Worm (Caenorhabditis elegans) whole organism, midembryonic: ENCODE data around the gene spp-7.

Experiments used
- T22C8.4 ChIP-seq: fragments of 200-800 bp; sonication (Bioruptor generic); IDR thresholded peaks from 2 replicates; pipeline ENCODE4 v1.3.6; 2022; ENCODE audit warnings: missing genetic modification characterization, missing compliant biosample characterization
- cog-1 ChIP-seq: sonication (generic microtip); optimal IDR thresholded peaks from 2 replicates; lab custom pipeline; 2016; ENCODE audit warnings: missing genetic modification characterization, missing compliant biosample characterization
- flt-1 ChIP-seq: fragments of 200-800 bp; sonication (Bioruptor generic); IDR thresholded peaks from 2 replicates; pipeline ENCODE4 v1.3.6; 2022; ENCODE audit warnings: missing genetic modification characterization, missing compliant biosample characterization
- klf-2 ChIP-seq: fragments of 200-800 bp; sonication (Bioruptor generic); conservative IDR thresholded peaks from 2 replicates; pipeline ENCODE4 v1.3.6; 2022; ENCODE audit warnings: missing genetic modification reagents, missing genetic modification characterization, missing compliant biosample characterization
- med-1 ChIP-seq: sonication (generic microtip); optimal IDR thresholded peaks from 2 replicates; lab custom pipeline; 2017; ENCODE audit warnings: missing genetic modification characterization, mild to moderate bottlenecking, missing compliant biosample characterization, antibody characterized with exemption, missing genetic modification reagents; ENCODE audit not compliant: insufficient read depth
- ref-1 ChIP-seq: fragments of 200-800 bp; sonication (Bioruptor generic); conservative IDR thresholded peaks from 2 replicates; pipeline ENCODE4 v1.3.6; 2022; ENCODE audit warnings: missing genetic modification reagents, missing genetic modification characterization, missing compliant biosample characterization
- tab-1 ChIP-seq: fragments of 200-800 bp; sonication (Bioruptor generic); IDR thresholded peaks from 2 replicates; pipeline ENCODE4 v1.3.6; 2022; ENCODE audit warnings: missing genetic modification characterization, missing compliant biosample characterization
- ztf-23 ChIP-seq: fragments of 200-800 bp; sonication (Bioruptor generic); IDR thresholded peaks from 2 replicates; pipeline ENCODE4 v1.3.6; 2022; ENCODE audit warnings: missing genetic modification reagents, missing genetic modification characterization, missing compliant biosample characterization
- ztf-29 ChIP-seq: fragments of 200-800 bp; sonication (Bioruptor generic); IDR thresholded peaks from 2 replicates; pipeline ENCODE4 v1.3.6; 2022; ENCODE audit warnings: missing genetic modification reagents, missing genetic modification characterization, missing compliant biosample characterization

spp-7 gene

DNA sequence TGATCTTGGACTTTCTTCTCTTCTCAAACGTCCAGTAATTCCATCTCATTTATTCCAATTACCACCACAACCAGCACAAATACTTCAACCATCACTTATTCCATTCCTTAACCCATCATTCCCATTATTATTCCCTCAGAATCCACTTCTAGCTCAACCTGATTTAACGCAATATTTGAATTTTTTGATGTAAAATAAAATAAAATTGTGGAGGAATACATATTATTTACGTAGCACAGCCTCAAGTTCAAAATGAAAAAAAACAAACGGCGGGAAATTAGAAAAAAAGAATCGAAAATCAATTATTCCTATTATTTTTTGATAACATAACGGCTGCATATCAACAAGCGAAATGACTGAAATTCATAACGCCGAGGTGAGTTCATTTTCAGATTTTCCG, 10.3 kb downstream of the spp-7 start, which contains the start of gene ZK616.61:
TSS of gene ZK616.61 (plus strand) at position 301 of the 400 bp plus-strand sequence.
- TF ChIP-seq T22C8.4 (GFP tag; lab: Robert Waterston, UW) (no peak), cog-1 (tag; lab: Kevin White, UChicago) (no peak), ztf-23 (GFP tag; lab: Robert Waterston, UW) (no peak), klf-2 (GFP tag; lab: Robert Waterston, UW) (no peak), ref-1 (no peak), flt-1 (GFP tag; lab: Robert Waterston, UW) (no peak), ztf-29 (GFP tag; lab: Robert Waterston, UW) (no peak), tab-1 (GFP tag; lab: Robert Waterston, UW) (no peak), med-1 (GFP tag; lab: Kevin White, UChicago) (no peak)

ce11 chrIV:5400609-5401008, 15.0 kb downstream of the spp-7 start, which contains the start of gene ZK616.1:
TSS of gene ZK616.1 (plus strand) at chrIV:5400909.
- TF ChIP-seq flt-1 (GFP tag; lab: Robert Waterston, UW) (no peak), med-1 (GFP tag; lab: Kevin White, UChicago) (no peak), T22C8.4 (GFP tag; lab: Robert Waterston, UW) (no peak), cog-1 (tag; lab: Kevin White, UChicago) (no peak), klf-2 (GFP tag; lab: Robert Waterston, UW) (no peak), ztf-29 (GFP tag; lab: Robert Waterston, UW) (no peak), tab-1 (GFP tag; lab: Robert Waterston, UW) (no peak), ref-1 (no peak), ztf-23 (GFP tag; lab: Robert Waterston, UW) (no peak)

ce11 chrIV:5397539-5397938, 18.1 kb downstream of the spp-7 start, which contains the start of gene ZK616.2:
TSS of gene ZK616.2 (plus strand) at chrIV:5397839.
- TF ChIP-seq flt-1 (GFP tag; lab: Robert Waterston, UW) (no peak), ref-1 (no peak), klf-2 (GFP tag; lab: Robert Waterston, UW) (no peak), ztf-23 (GFP tag; lab: Robert Waterston, UW) (no peak), cog-1 (tag; lab: Kevin White, UChicago) (no peak), tab-1 (GFP tag; lab: Robert Waterston, UW) (no peak), ztf-29 (GFP tag; lab: Robert Waterston, UW) (no peak), med-1 (GFP tag; lab: Kevin White, UChicago) (no peak), T22C8.4 (GFP tag; lab: Robert Waterston, UW) (no peak)

- TF ChIP-seq ztf-29 (GFP tag; lab: Robert Waterston, UW) (no peak), ref-1 (no peak), med-1 (GFP tag; lab: Kevin White, UChicago) (no peak), klf-2 (GFP tag; lab: Robert Waterston, UW) (no peak), T22C8.4 (GFP tag; lab: Robert Waterston, UW) (no peak), tab-1 (GFP tag; lab: Robert Waterston, UW) (no peak), cog-1 (tag; lab: Kevin White, UChicago) (no peak), flt-1 (GFP tag; lab: Robert Waterston, UW) (no peak), ztf-23 (GFP tag; lab: Robert Waterston, UW) (no peak)
These were observed 18.8 kb downstream of the spp-7 start, which contains the start of gene ZK616.3 for ce11 chrIV:5396769-5397168. TSS of gene ZK616.3 (plus strand) at chrIV:5397069.

ce11 chrIV:5394687-5395086, 20.9 kb downstream of the spp-7 start, which contains the start of the genes perm-3 and swsn-6:
TSS of gene perm-3 (minus strand) at chrIV:5394804.
TSS of gene swsn-6 (plus strand) at chrIV:5395033.
- TF ChIP-seq ref-1 (no peak), flt-1 (GFP tag; lab: Robert Waterston, UW) (peak; percentile 66; the same call in 1 of the 2 replicates), T22C8.4 (GFP tag; lab: Robert Waterston, UW) (peak; percentile 85; the same call in 1 of the 2 replicates)

DNA sequence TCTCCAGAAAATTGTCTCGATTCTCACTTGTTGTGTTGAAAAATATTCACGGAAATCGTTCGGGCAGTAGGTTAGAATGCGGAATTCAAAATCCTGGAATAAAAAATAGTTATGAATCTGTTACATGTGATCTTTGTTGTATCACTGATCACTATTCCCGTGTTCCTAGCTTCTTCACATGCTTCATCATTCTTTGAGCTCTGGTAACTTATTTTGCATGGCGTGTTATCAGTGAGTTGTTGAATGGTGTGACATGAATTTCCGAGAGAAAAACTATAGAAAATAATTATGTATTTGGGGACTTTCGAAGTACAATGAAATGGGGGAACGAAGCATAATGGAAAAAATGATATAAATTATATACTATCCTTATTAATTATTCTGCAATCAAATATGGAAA, 22.0 kb downstream of the spp-7 start:
- TF ChIP-seq tab-1 (GFP tag; lab: Robert Waterston, UW) (no peak), cog-1 (tag; lab: Kevin White, UChicago) (no peak)

- TF ChIP-seq med-1 (GFP tag; lab: Kevin White, UChicago) (no peak), flt-1 (GFP tag; lab: Robert Waterston, UW) (no peak), cog-1 (tag; lab: Kevin White, UChicago) (no peak), ref-1 (no peak), tab-1 (GFP tag; lab: Robert Waterston, UW) (no peak), ztf-23 (GFP tag; lab: Robert Waterston, UW) (no peak), T22C8.4 (GFP tag; lab: Robert Waterston, UW) (no peak), ztf-29 (GFP tag; lab: Robert Waterston, UW) (no peak)
These were observed 24.0 kb downstream of the spp-7 start, which contains the start of the genes htp-1 and ZK616.5 for ce11 chrIV:5391507-5392057. TSS of gene htp-1 (minus strand) at chrIV:5391557. TSS of gene ZK616.5 (plus strand) at chrIV:5391929.

DNA sequence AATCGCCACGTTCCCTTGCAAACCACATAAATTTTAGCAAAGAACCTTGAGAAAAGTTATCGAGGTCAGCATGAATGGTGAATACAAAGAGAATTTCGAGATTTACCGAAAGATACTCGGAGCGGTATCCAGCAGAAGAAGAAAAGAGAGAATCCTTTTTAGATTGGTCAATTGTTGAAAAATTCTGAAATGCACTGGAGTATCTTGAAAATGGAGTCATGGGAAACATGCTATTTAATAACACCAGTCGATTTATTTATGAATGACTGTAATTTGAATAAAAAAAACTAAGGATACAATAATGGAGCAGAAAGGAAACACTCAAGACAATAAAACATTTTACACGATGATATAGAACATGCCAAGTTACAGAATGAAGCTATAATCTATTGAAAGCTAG, 25.6 kb downstream of the spp-7 start:
- TF ChIP-seq cog-1 (tag; lab: Kevin White, UChicago) (no peak), ztf-29 (GFP tag; lab: Robert Waterston, UW) (no peak), klf-2 (GFP tag; lab: Robert Waterston, UW) (no peak), ref-1 (no peak), tab-1 (GFP tag; lab: Robert Waterston, UW) (no peak), T22C8.4 (GFP tag; lab: Robert Waterston, UW) (no peak), med-1 (GFP tag; lab: Kevin White, UChicago) (no peak), flt-1 (GFP tag; lab: Robert Waterston, UW) (no peak), ztf-23 (GFP tag; lab: Robert Waterston, UW) (no peak)

DNA sequence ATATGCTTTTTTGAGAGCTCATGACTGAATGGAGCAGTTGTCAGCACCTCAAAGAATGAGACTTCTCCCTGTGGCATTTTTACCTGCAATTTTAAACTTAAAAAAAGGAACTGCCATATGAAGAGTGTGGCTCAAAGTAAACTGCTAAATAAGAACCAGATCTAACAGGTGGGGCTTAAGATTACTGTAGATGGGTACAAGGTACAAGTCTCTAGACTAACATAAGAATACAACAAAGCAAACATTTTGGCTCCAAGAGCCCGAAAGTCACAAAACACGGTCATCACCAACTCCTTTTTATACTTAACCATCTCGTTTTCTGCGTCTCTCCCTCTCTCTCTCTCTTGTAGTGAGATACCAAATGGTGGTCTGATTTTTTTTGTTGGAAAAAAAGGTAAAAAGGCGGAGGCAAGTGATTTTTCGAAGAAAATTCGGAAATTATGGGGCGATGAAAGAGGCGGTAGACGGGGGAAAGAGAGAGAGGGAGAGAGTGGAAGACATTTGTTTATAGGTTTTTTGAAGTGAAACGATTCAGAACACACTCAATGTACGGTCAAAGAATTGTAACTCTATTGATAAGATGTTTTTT, 27.0 kb downstream of the spp-7 start, which contains the start of gene elo-6:
TSS of gene elo-6 (minus strand) at position 83 of the 589 bp plus-strand sequence.
- TF ChIP-seq med-1 (GFP tag; lab: Kevin White, UChicago) (no peak), T22C8.4 (GFP tag; lab: Robert Waterston, UW) (no peak), cog-1 (tag; lab: Kevin White, UChicago) (no peak), tab-1 (GFP tag; lab: Robert Waterston, UW) (no peak), ref-1 (no peak), flt-1 (GFP tag; lab: Robert Waterston, UW) (no peak), ztf-23 (GFP tag; lab: Robert Waterston, UW) (no peak), klf-2 (GFP tag; lab: Robert Waterston, UW) (no peak), ztf-29 (GFP tag; lab: Robert Waterston, UW) (no peak)
